Fruit fly (Drosophila melanogaster): ENCODE data around the gene lectin-28C.
A peak's percentile ranks its signal among the peaks of the same experiment; 100 is the strongest.

lectin-28C gene

dm6 chr2L:7899108-7899507, 42.2 kb downstream of the lectin-28C start (continued):
- TF ChIP-seq CG1621 (tag; optimal IDR thresholded peaks at IDR 0.05) (peak; percentile 26), CG6808 (GFP tag; optimal IDR thresholded peaks at IDR 0.05) (peak; percentile 2), Gug (GFP tag; IDR thresholded peaks at IDR 0.05) (peak; percentile 61), fd85E (GFP tag; optimal IDR thresholded peaks at IDR 0.05) (no peak), CG6163 (GFP tag; IDR thresholded peaks at IDR 0.05) (peak; percentile 77), Lpt (GFP tag; optimal IDR thresholded peaks at IDR 0.05) (peak; percentile 67), CG11762 (GFP tag; optimal IDR thresholded peaks at IDR 0.05; ENCODE audit: insufficient read depth) (peak; percentile 7), salr (GFP tag; optimal IDR thresholded peaks at IDR 0.05) (peak; percentile 52 to 79), CG6854 (GFP tag; optimal IDR thresholded peaks at IDR 0.05) (no peak), CG6792 (GFP tag; optimal IDR thresholded peaks at IDR 0.05) (peak; percentile 34), spab (GFP tag; optimal IDR thresholded peaks at IDR 0.05) (peak; percentile 27), Smox (GFP tag; optimal IDR thresholded peaks at IDR 0.05) (no peak)

- TF ChIP-seq esn (GFP tag; optimal IDR thresholded peaks at IDR 0.05) (peak; percentile 91), Ets21C (GFP tag; optimal IDR thresholded peaks at IDR 0.05) (peak; percentile 74), CG6792 (GFP tag; optimal IDR thresholded peaks at IDR 0.05) (peak; percentile 93), CG11294 (GFP tag; IDR thresholded peaks at IDR 0.05) (peak; percentile 83), Smox (GFP tag; optimal IDR thresholded peaks at IDR 0.05) (peak; percentile 82), Eip78C (GFP tag) (peak; percentile 99), fd59A (GFP tag; optimal IDR thresholded peaks at IDR 0.05) (peak; percentile 97), CG10631 (GFP tag; optimal IDR thresholded peaks at IDR 0.05) (peak; percentile 95), CG8632 (GFP tag; optimal IDR thresholded peaks at IDR 0.05) (peak; percentile 91), svp (GFP tag) (peak; percentile 97), acj6 (GFP tag; optimal IDR thresholded peaks at IDR 0.05) (peak; percentile 93), CG6808 (GFP tag; optimal IDR thresholded peaks at IDR 0.05) (peak; percentile 97), cyc (GFP tag; optimal IDR thresholded peaks at IDR 0.05) (peak; percentile 89), Sox15 (GFP tag; optimal IDR thresholded peaks at IDR 0.05) (peak; percentile 84), CG32006 (GFP tag; optimal IDR thresholded peaks at IDR 0.05) (peak; percentile 98), vri (GFP tag; optimal IDR thresholded peaks at IDR 0.05) (peak; percentile 63), dac (GFP tag; optimal IDR thresholded peaks at IDR 0.05) (peak; percentile 96), Hr4 (GFP tag; optimal IDR thresholded peaks at IDR 0.05) (peak; percentile 99), topi (GFP tag; optimal IDR thresholded peaks at IDR 0.05) (peak; percentile 91), CG16779 (tag; optimal IDR thresholded peaks at IDR 0.05) (peak; percentile 89), CG10669 (GFP tag; optimal IDR thresholded peaks at IDR 0.05) (peak; percentile 96), CG6276 (GFP tag; optimal IDR thresholded peaks at IDR 0.05) (peak; percentile 96), CG1621 (tag; optimal IDR thresholded peaks at IDR 0.05) (peak; percentile 96), eg (GFP tag; IDR thresholded peaks at IDR 0.05) (peak; percentile 97), achi (GFP tag; optimal IDR thresholded peaks at IDR 0.05) (peak; percentile 96), Hr39 (GFP tag; optimal IDR thresholded peaks at IDR 0.05) (peak; percentile 83), fkh (GFP tag; optimal IDR thresholded peaks at IDR 0.05) (no peak), CG15336 (GFP tag; IDR thresholded peaks at IDR 0.05) (peak; percentile 97), spab (GFP tag; optimal IDR thresholded peaks at IDR 0.05) (peak; percentile 97), Sox14 (GFP tag; optimal IDR thresholded peaks at IDR 0.05) (peak; percentile 95), CG6163 (GFP tag; IDR thresholded peaks at IDR 0.05) (peak; percentile 98), CG7368 (GFP tag; optimal IDR thresholded peaks at IDR 0.05) (peak; percentile 96), Sox102F (GFP tag; optimal IDR thresholded peaks at IDR 0.05) (peak; percentile 86), pdm3 (GFP tag; optimal IDR thresholded peaks at IDR 0.05) (peak; percentile 95), CG34406 (GFP tag; optimal IDR thresholded peaks at IDR 0.05) (peak; percentile 92), Eip75B (GFP tag; optimal IDR thresholded peaks at IDR 0.05) (peak; percentile 95), Lpt (GFP tag; optimal IDR thresholded peaks at IDR 0.05) (peak; percentile 95), CG3032 (tag; optimal IDR thresholded peaks at IDR 0.05) (peak; percentile 97), Met (GFP tag; optimal IDR thresholded peaks at IDR 0.05) (peak; percentile 88), OdsH (GFP tag; optimal IDR thresholded peaks at IDR 0.05) (peak; percentile 94), CG9139 (GFP tag; optimal IDR thresholded peaks at IDR 0.05) (peak; percentile 91), Gug (GFP tag; IDR thresholded peaks at IDR 0.05) (peak; percentile 88), CG4318 (GFP tag; optimal IDR thresholded peaks at IDR 0.05) (peak; percentile 95), CG3919 (GFP tag; optimal IDR thresholded peaks at IDR 0.05) (peak; percentile 97), CG11902 (GFP tag; optimal IDR thresholded peaks at IDR 0.05) (peak; percentile 90), CG11762 (GFP tag; optimal IDR thresholded peaks at IDR 0.05; ENCODE audit: insufficient read depth) (peak; percentile 91)
Observed at dm6 chr2L:7899949-7900348, 43.1 kb downstream of the lectin-28C start.

Measured in whole organism, prepupa.